Worm (Caenorhabditis elegans): Measurements from ENCODE around the gene F14H3.12.

DNA sequence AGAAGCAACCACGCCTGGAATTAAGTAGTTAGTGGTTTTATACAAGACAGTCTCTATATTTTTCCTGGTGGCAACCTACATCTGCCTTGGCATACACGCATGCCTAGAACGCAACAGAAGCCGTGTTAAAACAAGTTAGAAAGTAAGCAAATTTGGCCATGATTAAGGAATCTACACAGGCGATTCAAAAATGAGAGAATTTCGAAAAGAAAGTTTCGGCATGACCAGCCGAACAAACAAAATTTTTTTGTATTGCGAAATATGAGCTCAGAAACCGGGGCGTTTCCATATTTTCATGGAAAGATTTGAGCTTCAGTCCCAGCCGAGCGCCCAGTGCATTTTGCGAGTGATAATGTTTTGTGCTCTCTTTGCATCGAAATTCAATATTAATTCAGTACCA is 15.0 kb downstream of the F14H3.12 start, which contains the start of gene F14H3.15:
- TF ChIP-seq ama-1 (optimal IDR thresholded peaks at IDR 0.05) (no peak), aly-1 (tag; optimal IDR thresholded peaks at IDR 0.05) (no peak), flt-1 (GFP tag; IDR thresholded peaks at IDR 0.05) (no peak), ets-7 (tag; optimal IDR thresholded peaks at IDR 0.05) (no peak), hmbx-1 (tag; optimal IDR thresholded peaks at IDR 0.05) (no peak), B0310.2 (tag; optimal IDR thresholded peaks at IDR 0.05) (no peak), ceh-36 (tag; optimal IDR thresholded peaks at IDR 0.05) (no peak), hnd-1 (tag; optimal IDR thresholded peaks at IDR 0.05) (no peak), hmg-4 (GFP tag; optimal IDR thresholded peaks at IDR 0.05) (no peak), ceh-13 (GFP tag; optimal IDR thresholded peaks at IDR 0.05) (no peak), scrt-1 (GFP tag; IDR thresholded peaks at IDR 0.05) (no peak), pes-1 (GFP tag; IDR thresholded peaks at IDR 0.05) (no peak)
